Worm (Caenorhabditis elegans) whole organism, L2 larva: ENCODE measurements around the gene C30B5.2.

Experiments
- F13H6.1 ChIP-seq: sonication (generic microtip); optimal IDR thresholded peaks from 2 replicates; lab custom pipeline; 2016; ENCODE audit warnings: missing genetic modification characterization, missing compliant biosample characterization
- ZK546.5 ChIP-seq: sonication (generic microtip); optimal IDR thresholded peaks from 2 replicates; lab custom pipeline; 2017; ENCODE audit warnings: missing biosample characterization, missing genetic modification characterization
- alr-1 ChIP-seq: fragments of 150-350 bp; optimal IDR thresholded peaks from 2 replicates; lab custom pipeline; 2014; ENCODE audit warnings: missing biosample characterization, missing genetic modification characterization
- aly-2 ChIP-seq: fragments of 150-350 bp; optimal IDR thresholded peaks from 2 replicates; lab custom pipeline; 2014; ENCODE audit warnings: missing biosample characterization, missing genetic modification characterization
- ama-1 ChIP-seq: fragments of 150-350 bp; optimal IDR thresholded peaks from 2 replicates; lab custom pipeline; 2018; ENCODE audit warnings: inconsistent platforms
- blmp-1 ChIP-seq: sonication (generic microtip); optimal IDR thresholded peaks from 2 replicates; lab custom pipeline; 2017; ENCODE audit warnings: missing genetic modification characterization, mild to moderate bottlenecking, missing compliant biosample characterization, antibody characterized with exemption, moderate library complexity; ENCODE audit not compliant: insufficient read depth
- egl-27 ChIP-seq: sonication (generic microtip); optimal IDR thresholded peaks from 3 replicates; lab custom pipeline; 2017; ENCODE audit warnings: missing biosample characterization, missing genetic modification reagents, missing genetic modification characterization
- mdl-1 ChIP-seq, 2 experiments: fragments of 150-350 bp in 1 of 2; sonication (generic microtip) in 1 of 2; optimal IDR thresholded peaks; 2 replicates each; lab custom pipeline; 2017; ENCODE audit warnings: missing biosample characterization in 2 of 2, missing genetic modification characterization in 2 of 2
- nhr-11 ChIP-seq: fragments of 150-350 bp; optimal IDR thresholded peaks from 2 replicates; lab custom pipeline; 2014; ENCODE audit warnings: missing biosample characterization, missing genetic modification characterization
- nhr-237 ChIP-seq: fragments of 150-350 bp; optimal IDR thresholded peaks from 2 replicates; lab custom pipeline; 2014; ENCODE audit warnings: missing biosample characterization, missing genetic modification characterization
- nhr-77 ChIP-seq: fragments of 150-350 bp; optimal IDR thresholded peaks from 2 replicates; lab custom pipeline; 2014; ENCODE audit warnings: missing biosample characterization, missing genetic modification characterization
- unc-62 ChIP-seq: fragments of 150-350 bp; optimal IDR thresholded peaks from 2 replicates; lab custom pipeline; 2014; ENCODE audit warnings: missing biosample characterization, missing genetic modification reagents, missing genetic modification characterization
- ztf-11 ChIP-seq: sonication (generic microtip); optimal IDR thresholded peaks from 2 replicates; lab custom pipeline; 2017; ENCODE audit warnings: missing biosample characterization, missing genetic modification characterization

ce11 chrII:6221470-6221869, 24.5 kb downstream of the C30B5.2 start:
- no peak for TF ChIP-seq alr-1 (tag; lab: Kevin White, UChicago)
- TF ChIP-seq unc-62 = no peak
- no peak for TF ChIP-seq nhr-77
- no peak for TF ChIP-seq aly-2 (tag; lab: Kevin White, UChicago)
- no peak for TF ChIP-seq nhr-11 (tag; lab: Kevin White, UChicago)
- no peak for TF ChIP-seq mdl-1 (tag; optimal IDR thresholded peaks at IDR 0.05; lab: Kevin White, UChicago)
- no peak for TF ChIP-seq blmp-1 (tag; lab: Kevin White, UChicago)
- TF ChIP-seq ztf-11 = no peak
- TF ChIP-seq nhr-237 (tag; lab: Kevin White, UChicago) = no peak
- TF ChIP-seq F13H6.1 (tag; lab: Kevin White, UChicago) = no peak
- no peak for TF ChIP-seq ZK546.5 (tag; lab: Kevin White, UChicago)
- TF ChIP-seq ama-1 (lab: Kevin White, UChicago) = no peak
- TF ChIP-seq egl-27 = no peak
